Fruit fly (Drosophila melanogaster) whole organism, embryonic: ENCODE results near the gene Nup37.

ENCODE experiments used
- CG10979 ChIP-seq: fragments of 200-800 bp; sonication (Bioruptor generic); optimal IDR thresholded peaks from 2 replicates; lab custom pipeline; 2018; ENCODE audit warnings: missing biosample characterization, mild to moderate bottlenecking, missing genetic modification characterization, moderate library complexity
- CG11695 ChIP-seq: fragments of 200-800 bp; sonication (Bioruptor generic); IDR thresholded peaks from 3 replicates; pipeline ENCODE4 v1.3.6; 2022; ENCODE audit warnings: missing biosample characterization, missing genetic modification characterization
- CG13296 ChIP-seq: fragments of 200-800 bp; sonication (Bioruptor generic); optimal IDR thresholded peaks from 3 replicates; lab custom pipeline; 2018; ENCODE audit warnings: missing biosample characterization, mild to moderate bottlenecking, missing genetic modification characterization
- CG14050 ChIP-seq: fragments of 200-800 bp; sonication (Bioruptor generic); IDR thresholded peaks from 3 replicates; pipeline ENCODE4 v1.3.6; 2022; ENCODE audit warnings: missing biosample characterization, missing genetic modification characterization
- CG15073 ChIP-seq: fragments of 200-800 bp; sonication (Bioruptor generic); optimal IDR thresholded peaks from 2 replicates; lab custom pipeline; 2016; ENCODE audit warnings: missing biosample characterization, missing genetic modification characterization
- CG16813 ChIP-seq: fragments of 200-800 bp; sonication (Bioruptor generic); IDR thresholded peaks from 3 replicates; pipeline ENCODE4 v1.3.6; 2022; ENCODE audit warnings: missing biosample characterization, missing genetic modification characterization; ENCODE audit not compliant: partially characterized antibody
- CG17328 ChIP-seq: fragments of 200-800 bp; sonication (Bioruptor generic); IDR thresholded peaks from 2 replicates; pipeline ENCODE4 v1.3.6; 2022; ENCODE audit warnings: missing biosample characterization, missing genetic modification characterization
- CG18619 ChIP-seq: fragments of 200-800 bp; sonication (Bioruptor generic); optimal IDR thresholded peaks from 3 replicates; lab custom pipeline; 2017; ENCODE audit warnings: missing biosample characterization, mild to moderate bottlenecking, missing genetic modification characterization
- CG3281 ChIP-seq: fragments of 200-800 bp; sonication (Bioruptor generic); optimal IDR thresholded peaks from 3 replicates; lab custom pipeline; 2017; ENCODE audit warnings: missing biosample characterization, mild to moderate bottlenecking, missing genetic modification characterization
- CG7928 ChIP-seq: fragments of 200-800 bp; sonication (Bioruptor generic); optimal IDR thresholded peaks from 2 replicates; lab custom pipeline; 2017; ENCODE audit warnings: missing biosample characterization, mild to moderate bottlenecking, missing genetic modification characterization
- Deaf1 ChIP-seq: fragments of 200-800 bp; optimal IDR thresholded peaks from 3 replicates; lab custom pipeline; 2019; ENCODE audit warnings: missing biosample characterization, mild to moderate bottlenecking, missing genetic modification characterization, moderate library complexity
- Dfd ChIP-seq, 2 experiments: fragments of >200 bp; optimal IDR thresholded peaks; 2 replicates each; lab custom pipeline; 2017; ENCODE audit warnings: missing biosample characterization in 2 of 2, missing genetic modification characterization in 2 of 2
- Doc2 ChIP-seq: fragments of 200-800 bp; sonication (Bioruptor generic); IDR thresholded peaks from 2 replicates; pipeline ENCODE4 v1.3.6; 2022; ENCODE audit warnings: missing biosample characterization, missing genetic modification characterization
- HHEX ChIP-seq: fragments of 200-800 bp; sonication (Bioruptor generic); optimal IDR thresholded peaks from 3 replicates; lab custom pipeline; 2017; ENCODE audit warnings: missing biosample characterization, mild to moderate bottlenecking, missing genetic modification characterization, missing genetic modification reagents
- Med ChIP-seq: fragments of 200-800 bp; sonication (Bioruptor generic); peaks from one replicate; lab custom pipeline; 2016; ENCODE audit warnings: missing biosample characterization, missing genetic modification characterization, mild to moderate bottlenecking, inconsistent platforms, moderate library complexity
- Meics ChIP-seq: fragments of 200-800 bp; sonication (Bioruptor generic); optimal IDR thresholded peaks from 2 replicates; lab custom pipeline; 2017; ENCODE audit warnings: missing biosample characterization, mild to moderate bottlenecking, missing genetic modification characterization
- Neu2 ChIP-seq: fragments of 200-800 bp; sonication (Bioruptor generic); optimal IDR thresholded peaks from 3 replicates; lab custom pipeline; 2016; ENCODE audit warnings: missing biosample characterization, missing genetic modification characterization, borderline replicate concordance
- Nf-YB ChIP-seq: fragments of 200-800 bp; sonication (Bioruptor generic); optimal IDR thresholded peaks from 3 replicates; lab custom pipeline; 2019; ENCODE audit warnings: missing biosample characterization, mild to moderate bottlenecking, missing genetic modification characterization, moderate library complexity
- Sin3A ChIP-seq: fragments of >200 bp; optimal IDR thresholded peaks from 2 replicates; lab custom pipeline; 2018
- Sry-β ChIP-seq: fragments of 200-800 bp; sonication (Bioruptor generic); optimal IDR thresholded peaks from 2 replicates; lab custom pipeline; 2018; ENCODE audit warnings: missing biosample characterization, mild to moderate bottlenecking, missing genetic modification characterization, moderate library complexity
- Vsx1 ChIP-seq: fragments of 200-800 bp; sonication (Bioruptor generic); optimal IDR thresholded peaks from 2 replicates; lab custom pipeline; 2017; ENCODE audit warnings: missing biosample characterization, mild to moderate bottlenecking, missing genetic modification characterization, missing genetic modification reagents
- Xrp1 ChIP-seq: fragments of 200-800 bp; sonication (Bioruptor generic); IDR thresholded peaks from 2 replicates; pipeline ENCODE4 v1.3.6; 2022; ENCODE audit warnings: missing biosample characterization, missing genetic modification characterization
- ac ChIP-seq: fragments of 200-800 bp; sonication (Bioruptor generic); optimal IDR thresholded peaks from 3 replicates; lab custom pipeline; 2017; ENCODE audit warnings: missing biosample characterization, mild to moderate bottlenecking, missing genetic modification characterization
- al ChIP-seq: fragments of 200-800 bp; sonication (Bioruptor generic); IDR thresholded peaks from 2 replicates; pipeline ENCODE4 v1.3.6; 2022; ENCODE audit warnings: missing biosample characterization, missing genetic modification characterization
- ato ChIP-seq: fragments of 200-800 bp; sonication (Bioruptor generic); IDR thresholded peaks from 2 replicates; pipeline ENCODE4 v1.3.6; 2022; ENCODE audit warnings: missing biosample characterization, missing genetic modification characterization; ENCODE audit not compliant: partially characterized antibody
- bigmax ChIP-seq: fragments of 200-800 bp; sonication (Bioruptor generic); optimal IDR thresholded peaks from 2 replicates; lab custom pipeline; 2018; ENCODE audit warnings: missing biosample characterization, mild to moderate bottlenecking, missing genetic modification characterization
- caup ChIP-seq: fragments of 200-800 bp; sonication (Bioruptor generic); optimal IDR thresholded peaks from 3 replicates; lab custom pipeline; 2017; ENCODE audit warnings: missing biosample characterization, mild to moderate bottlenecking, missing genetic modification characterization, moderate library complexity; ENCODE audit not compliant: severe bottlenecking
- dan ChIP-seq: fragments of 200-800 bp; sonication (Bioruptor generic); IDR thresholded peaks from 2 replicates; pipeline ENCODE4 v1.3.6; 2022; ENCODE audit warnings: missing biosample characterization, missing genetic modification characterization
- dysf ChIP-seq: fragments of 200-800 bp; sonication (Bioruptor generic); IDR thresholded peaks from 3 replicates; pipeline ENCODE4 v1.3.6; 2022; ENCODE audit warnings: missing biosample characterization, missing genetic modification characterization
- gcm ChIP-seq: fragments of 200-800 bp; sonication (Bioruptor generic); optimal IDR thresholded peaks from 2 replicates; lab custom pipeline; 2019; ENCODE audit warnings: missing biosample characterization, mild to moderate bottlenecking, missing genetic modification characterization, moderate library complexity
- gem ChIP-seq: fragments of 200-800 bp; sonication (Bioruptor generic); optimal IDR thresholded peaks from 2 replicates; lab custom pipeline; 2019; ENCODE audit warnings: missing biosample characterization, mild to moderate bottlenecking, missing genetic modification characterization, moderate library complexity
- gfzf ChIP-seq: fragments of 200-800 bp; sonication (Bioruptor generic); optimal IDR thresholded peaks from 2 replicates; lab custom pipeline; 2016; ENCODE audit warnings: missing biosample characterization, mild to moderate bottlenecking, missing genetic modification characterization, moderate library complexity
- gro ChIP-seq: fragments of 200-800 bp; sonication (Bioruptor generic); optimal IDR thresholded peaks from 2 replicates; lab custom pipeline; 2016; ENCODE audit warnings: missing biosample characterization, missing genetic modification characterization
- hkb ChIP-seq, 2 experiments: fragments of 200-800 bp in 1 of 2; fragments of >200 bp in 1 of 2; sonication (Bioruptor generic) in 1 of 2; IDR thresholded peaks in 1 of 2; optimal IDR thresholded peaks in 1 of 2; 2 replicates each; pipeline versions ENCODE4 v1.3.6 to Lab custom; 2017 to 2022; ENCODE audit warnings: missing biosample characterization in 1 of 2, missing genetic modification characterization in 1 of 2
- ind ChIP-seq: fragments of 200-800 bp; sonication (Bioruptor generic); optimal IDR thresholded peaks from 3 replicates; lab custom pipeline; 2016; ENCODE audit warnings: missing biosample characterization, missing genetic modification characterization
- inv ChIP-seq: fragments of 200-800 bp; sonication (Bioruptor generic); IDR thresholded peaks from 2 replicates; pipeline ENCODE4 v1.3.6; 2022; ENCODE audit warnings: missing biosample characterization, missing genetic modification characterization; ENCODE audit not compliant: partially characterized antibody
- klu ChIP-seq: fragments of 200-800 bp; sonication (Bioruptor generic); IDR thresholded peaks from 2 replicates; pipeline ENCODE4 v1.3.6; 2022; ENCODE audit warnings: missing biosample characterization, missing genetic modification characterization
- lmd ChIP-seq: fragments of 200-800 bp; sonication (Bioruptor generic); IDR thresholded peaks from 2 replicates; pipeline ENCODE4 v1.3.6; 2022; ENCODE audit warnings: missing biosample characterization, missing genetic modification characterization
- lov ChIP-seq, 2 experiments: fragments of 200-800 bp in 1 of 2; fragments of >200 bp in 1 of 2; sonication (Bioruptor generic) in 1 of 2; IDR thresholded peaks in 1 of 2; optimal IDR thresholded peaks in 1 of 2; 2 replicates in 1 of 2; 3 replicates in 1 of 2; pipeline versions ENCODE4 v1.3.6 to Lab custom; 2017 to 2022; ENCODE audit warnings: missing biosample characterization in 1 of 2, missing genetic modification characterization in 1 of 2
- mld ChIP-seq: fragments of 200-800 bp; sonication (Bioruptor generic); IDR thresholded peaks from 3 replicates; pipeline ENCODE4 v1.3.6; 2022; ENCODE audit warnings: missing biosample characterization, missing genetic modification characterization; ENCODE audit not compliant: partially characterized antibody
- nmo ChIP-seq: fragments of 200-800 bp; sonication (Bioruptor generic); optimal IDR thresholded peaks from 2 replicates; lab custom pipeline; 2018; ENCODE audit warnings: missing biosample characterization, mild to moderate bottlenecking, missing genetic modification characterization, moderate library complexity
- sima ChIP-seq: fragments of 200-800 bp; sonication (Bioruptor generic); optimal IDR thresholded peaks from 2 replicates; lab custom pipeline; 2016; ENCODE audit warnings: missing biosample characterization, missing genetic modification characterization
- sna ChIP-seq: fragments of 200-800 bp; sonication (Bioruptor generic); IDR thresholded peaks from 2 replicates; pipeline ENCODE4 v1.3.6; 2022; ENCODE audit warnings: missing biosample characterization, missing genetic modification characterization; ENCODE audit not compliant: partially characterized antibody
- stwl ChIP-seq: fragments of 200-800 bp; sonication (Bioruptor generic); optimal IDR thresholded peaks from 3 replicates; lab custom pipeline; 2018; ENCODE audit warnings: missing biosample characterization, mild to moderate bottlenecking, missing genetic modification characterization, moderate library complexity
- sug ChIP-seq: fragments of 200-800 bp; optimal IDR thresholded peaks from 2 replicates; lab custom pipeline; 2019; ENCODE audit warnings: missing biosample characterization, mild to moderate bottlenecking, missing genetic modification characterization, moderate library complexity
- tll ChIP-seq, 2 experiments: fragments of 200-800 bp in 1 of 2; fragments of >200 bp in 1 of 2; sonication (Bioruptor generic) in 1 of 2; optimal IDR thresholded peaks; 2 replicates each; lab custom pipeline; 2017 to 2019; ENCODE audit warnings: missing biosample characterization in 2 of 2, missing genetic modification characterization in 2 of 2, mild to moderate bottlenecking in 1 of 2, moderate library complexity in 1 of 2
- tna ChIP-seq: fragments of 200-800 bp; sonication (Bioruptor generic); IDR thresholded peaks from 2 replicates; pipeline ENCODE4 v1.3.6; 2022; ENCODE audit warnings: missing biosample characterization, missing genetic modification characterization; ENCODE audit not compliant: partially characterized antibody
- tup ChIP-seq: fragments of 200-800 bp; sonication (Bioruptor generic); optimal IDR thresholded peaks from 2 replicates; lab custom pipeline; 2016; ENCODE audit warnings: missing biosample characterization, mild to moderate bottlenecking, missing genetic modification characterization, moderate library complexity
- zen2 ChIP-seq: fragments of 200-800 bp; sonication (Bioruptor generic); IDR thresholded peaks from 3 replicates; pipeline ENCODE4 v1.3.6; 2022; ENCODE audit warnings: missing biosample characterization, missing genetic modification characterization; ENCODE audit not compliant: partially characterized antibody

Gene Nup37

DNA sequence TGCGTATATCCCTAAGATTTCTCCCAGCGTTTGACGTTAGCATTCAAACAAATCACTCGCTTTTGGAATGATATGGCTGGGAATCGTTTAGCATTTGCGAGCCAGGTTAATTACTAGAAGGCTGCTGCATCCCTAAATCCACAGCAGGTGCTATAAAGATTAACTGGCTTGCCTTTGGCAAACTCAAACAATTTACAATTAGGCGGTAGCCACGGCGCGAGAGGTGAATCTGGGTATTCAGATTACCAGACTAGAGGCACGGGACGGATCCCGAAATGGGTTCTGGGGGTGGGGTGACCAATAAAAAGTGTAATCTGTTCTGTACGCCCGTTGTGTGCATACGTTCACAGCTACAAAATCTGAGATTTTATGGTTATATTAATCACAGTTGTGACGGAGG lies 33.7 kb downstream of the Nup37 start, which contains the start of gene CG11892 (continued):
- no peak for TF ChIP-seq bigmax (GFP tag; lab: Kevin White, UChicago)
- no peak for TF ChIP-seq stwl (tag; lab: Kevin White, UChicago)
- TF ChIP-seq Nf-YB (GFP tag; lab: Kevin White, UChicago) = no peak
- TF ChIP-seq Deaf1 (tag; lab: Kevin White, UChicago) = no peak
- peak; percentile 55 for TF ChIP-seq Meics (GFP tag; lab: Kevin White, UChicago)
- 0 out of 3 replicates have a peak, but pooled peaks have one; percentile 13 for TF ChIP-seq CG14050
- TF ChIP-seq gro (GFP tag; lab: Kevin White, UChicago) = no peak
- TF ChIP-seq Sin3A (lab: Kevin White, UChicago) = no peak
- TF ChIP-seq CG15073 (GFP tag; lab: Kevin White, UChicago) = no peak
- no peak for TF ChIP-seq tup (GFP tag; lab: Kevin White, UChicago)
- TF ChIP-seq gem (tag; lab: Kevin White, UChicago) = peak; percentile 53
- TF ChIP-seq hkb (optimal IDR thresholded peaks at IDR 0.05; lab: Kevin White, UChicago) = no peak
- peak; percentile 27; the same call in 1 of the 2 replicates for TF ChIP-seq hkb (GFP tag; IDR thresholded peaks at IDR 0.05; lab: Robert Waterston, UW)
- no peak for TF ChIP-seq al (GFP tag; lab: Robert Waterston, UW)
- no peak for TF ChIP-seq mld (GFP tag; lab: Robert Waterston, UW)
- TF ChIP-seq tna (GFP tag; lab: Robert Waterston, UW) = no peak
- peak; percentile 48 for TF ChIP-seq sug (tag; lab: Kevin White, UChicago)
- TF ChIP-seq Dfd (GFP tag; optimal IDR thresholded peaks at IDR 0.05; lab: Kevin White, UChicago) = no peak
- no peak for TF ChIP-seq dysf (GFP tag; lab: Robert Waterston, UW)
- TF ChIP-seq CG3281 = peak; percentile 66
- no peak for TF ChIP-seq ac (GFP tag; lab: Kevin White, UChicago)
- peak; percentile 58 for TF ChIP-seq caup (GFP tag; lab: Kevin White, UChicago)
- no peak for TF ChIP-seq nmo (GFP tag; lab: Kevin White, UChicago)
- no peak for TF ChIP-seq lmd
- no peak for TF ChIP-seq tll (GFP tag; optimal IDR thresholded peaks at IDR 0.05; lab: Kevin White, UChicago)
- TF ChIP-seq CG11695 (GFP tag; lab: Robert Waterston, UW) = 0 out of 3 replicates have a peak, but pooled peaks have one; percentile 20
- TF ChIP-seq Doc2 (GFP tag; lab: Robert Waterston, UW) = no peak
- TF ChIP-seq sima (GFP tag; lab: Kevin White, UChicago) = no peak
- no peak for TF ChIP-seq gcm
- no peak for TF ChIP-seq Sry-β (GFP tag; lab: Kevin White, UChicago)
- TF ChIP-seq HHEX (GFP tag; lab: Kevin White, UChicago) = peak; percentile 64
- peak; percentile 76 for TF ChIP-seq CG13296
- no peak for TF ChIP-seq klu
- TF ChIP-seq sna (GFP tag; lab: Robert Waterston, UW) = no peak
- TF ChIP-seq CG10979 (tag; lab: Kevin White, UChicago) = no peak
- TF ChIP-seq CG18619 (GFP tag; lab: Kevin White, UChicago) = peak; percentile 46
- TF ChIP-seq Neu2 (GFP tag; lab: Kevin White, UChicago) = no peak
- TF ChIP-seq lov (optimal IDR thresholded peaks at IDR 0.05; lab: Kevin White, UChicago) = no peak
- TF ChIP-seq lov (GFP tag; IDR thresholded peaks at IDR 0.05; lab: Robert Waterston, UW) = no peak
- TF ChIP-seq dan (GFP tag; lab: Robert Waterston, UW) = no peak
- TF ChIP-seq ind (GFP tag; lab: Kevin White, UChicago) = no peak
- no peak for TF ChIP-seq CG17328
- no peak for TF ChIP-seq Xrp1 (GFP tag; lab: Robert Waterston, UW)
- no peak for TF ChIP-seq zen2 (GFP tag; lab: Robert Waterston, UW)
- no peak for TF ChIP-seq ato (GFP tag; lab: Robert Waterston, UW)
- peak; percentile 45 for TF ChIP-seq Vsx1 (GFP tag; lab: Kevin White, UChicago)
- no peak for TF ChIP-seq Med (GFP tag; lab: Kevin White, UChicago)
- no peak for TF ChIP-seq gfzf (GFP tag; lab: Kevin White, UChicago)
- no peak for TF ChIP-seq CG16813 (GFP tag; lab: Robert Waterston, UW)
- peak; percentile 45 for TF ChIP-seq CG7928 (GFP tag; lab: Kevin White, UChicago)
- TF ChIP-seq inv (GFP tag; lab: Robert Waterston, UW) = no peak
